Fruit fly (Drosophila melanogaster) whole organism, wandering third instar larva: ENCODE measurements around the gene ppk28.

ENCODE experiments used
- CG32264 ChIP-seq: fragments of 200-800 bp; sonication (Bioruptor generic); optimal IDR thresholded peaks from 2 replicates; lab custom pipeline; 2016; ENCODE audit warnings: missing biosample characterization, missing genetic modification characterization
- Myc ChIP-seq: fragments of >200 bp; optimal IDR thresholded peaks from 2 replicates; lab custom pipeline; 2017
- dl ChIP-seq, 2 experiments: fragments of 175-275, 200-275 bp in 1 of 2; fragments of 200-275 bp in 1 of 2; sonication (Bioruptor generic); optimal IDR thresholded peaks; lab custom pipeline; 2018; ENCODE audit warnings: mild to moderate bottlenecking in 2 of 2, missing biosample characterization in 2 of 2, missing genetic modification characterization in 2 of 2, moderate library complexity in 2 of 2; ENCODE audit not compliant: partially characterized antibody in 2 of 2, insufficient read depth in 1 of 2
- lola ChIP-seq: fragments of >200 bp; optimal IDR thresholded peaks from 2 replicates; lab custom pipeline; 2017; ENCODE audit warnings: missing biosample characterization, missing genetic modification characterization

DNA sequence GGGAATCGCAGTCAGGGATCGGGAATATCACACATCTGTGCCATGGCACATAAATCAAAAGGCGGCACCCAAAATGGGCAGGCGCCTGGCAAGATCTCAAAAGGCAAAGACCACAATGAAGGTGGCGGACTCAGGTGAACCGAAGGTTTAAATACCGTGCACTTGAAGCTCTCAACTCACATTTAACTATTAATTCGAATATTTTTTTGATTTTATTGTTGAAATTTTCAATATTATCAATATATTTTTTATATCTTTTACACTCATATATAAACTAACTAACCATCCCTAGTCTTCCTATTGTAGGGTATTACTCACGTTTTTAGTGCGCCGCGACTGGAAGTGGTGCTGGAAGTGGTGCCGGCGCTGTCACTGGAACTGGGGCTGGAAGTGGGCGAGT, 43.1 kb downstream of the ppk28 start:
- no peak for TF ChIP-seq Myc (lab: Kevin White, UChicago)
- TF ChIP-seq CG32264 (GFP tag; lab: Kevin White, UChicago), result no peak
- no peak for TF ChIP-seq dl (GFP tag; optimal IDR thresholded peaks at IDR 0.05; lab: Kevin White, UChicago; ENCODE audit: insufficient read depth in 1 of 2, partially characterized antibody in 2 of 2)
- no peak for TF ChIP-seq lola (GFP tag; lab: Kevin White, UChicago)
